Fruit fly (Drosophila melanogaster) whole organism, embryonic: Measurements from ENCODE around the gene PIG-U.

Experiments
- CG14050 ChIP-seq: fragments of 200-800 bp; sonication (Bioruptor generic); IDR thresholded peaks from 3 replicates; pipeline ENCODE4 v1.3.6; 2022; ENCODE audit warnings: missing biosample characterization, missing genetic modification characterization
- CG30403 ChIP-seq: fragments of 200-800 bp; sonication (Bioruptor generic); optimal IDR thresholded peaks from 3 replicates; lab custom pipeline; 2016; ENCODE audit warnings: missing biosample characterization, missing genetic modification characterization
- NC2α ChIP-seq: fragments of 200-800 bp; sonication (Bioruptor generic); optimal IDR thresholded peaks from 2 replicates; lab custom pipeline; 2016; ENCODE audit warnings: missing biosample characterization, missing genetic modification characterization
- mirr ChIP-seq: fragments of 200-800 bp; sonication (Bioruptor generic); optimal IDR thresholded peaks from 3 replicates; lab custom pipeline; 2018; ENCODE audit warnings: missing biosample characterization, mild to moderate bottlenecking, missing genetic modification characterization
- stwl ChIP-seq: fragments of 200-800 bp; sonication (Bioruptor generic); optimal IDR thresholded peaks from 3 replicates; lab custom pipeline; 2018; ENCODE audit warnings: missing biosample characterization, mild to moderate bottlenecking, missing genetic modification characterization, moderate library complexity
- tin ChIP-seq: fragments of 200-800 bp; sonication (Bioruptor generic); optimal IDR thresholded peaks from 3 replicates; lab custom pipeline; 2016; ENCODE audit warnings: missing biosample characterization, missing genetic modification characterization

- TF ChIP-seq mirr (GFP tag; lab: Kevin White, UChicago), result no peak
- no peak for TF ChIP-seq CG30403 (GFP tag; lab: Kevin White, UChicago)
- peak; percentile 84 for TF ChIP-seq stwl
- no peak for TF ChIP-seq CG14050 (GFP tag; lab: Robert Waterston, UW)
- peak; percentile 16 for TF ChIP-seq tin
- no peak for TF ChIP-seq NC2α (GFP tag; lab: Kevin White, UChicago)
Observed at dm6 chr2L:8511723-8512122, 3.2 kb upstream of the PIG-U start, which contains the start of gene CG13096.
